Worm (Caenorhabditis elegans) whole organism, L4/young adult: ENCODE measurements around the gene F54C8.6.

Experiments used
- W03F9.2 ChIP-seq: fragments of 150-350 bp; optimal IDR thresholded peaks from 2 replicates; lab custom pipeline; 2014; ENCODE audit warnings: missing biosample characterization, missing genetic modification characterization
- dao-5 ChIP-seq: sonication (generic microtip); optimal IDR thresholded peaks from 2 replicates; lab custom pipeline; 2016; ENCODE audit warnings: missing genotype, missing genetic modification characterization, moderate library complexity, missing compliant biosample characterization
- him-1 ChIP-seq: sonication (generic microtip); optimal IDR thresholded peaks from 2 replicates; lab custom pipeline; 2016; ENCODE audit warnings: missing genotype, missing genetic modification reagents, missing genetic modification characterization, missing compliant biosample characterization

The F54C8.6 gene

DNA sequence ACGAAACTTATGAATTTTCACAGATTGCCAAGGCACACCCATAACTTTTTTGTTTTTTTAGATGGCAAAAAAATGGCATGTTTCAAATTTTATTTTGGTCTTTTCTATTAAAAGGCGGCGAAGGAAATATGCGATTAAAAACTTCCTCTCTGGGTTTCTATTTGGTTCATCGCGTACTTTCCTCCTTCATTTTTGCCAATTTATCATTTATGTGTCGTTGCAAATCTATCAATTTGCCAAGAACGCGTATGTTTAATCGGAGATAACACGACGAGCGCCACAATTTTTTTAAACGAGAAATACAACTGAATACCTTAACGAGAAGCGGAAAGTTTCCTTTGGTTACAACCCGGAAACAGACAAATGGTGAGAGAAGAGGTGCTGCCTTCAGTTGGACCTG is 22.7 kb upstream of the F54C8.6 start:
- TF ChIP-seq W03F9.2 (no peak), dao-5 (tag; lab: Kevin White, UChicago) (no peak), him-1 (tag; lab: Kevin White, UChicago) (no peak)

- TF ChIP-seq him-1 (tag; lab: Kevin White, UChicago) = no peak
- TF ChIP-seq W03F9.2 = no peak
- TF ChIP-seq dao-5 (tag; lab: Kevin White, UChicago) = no peak
These were observed 22.3 kb upstream of the F54C8.6 start for ce11 chrIII:9471996-9472395.

DNA sequence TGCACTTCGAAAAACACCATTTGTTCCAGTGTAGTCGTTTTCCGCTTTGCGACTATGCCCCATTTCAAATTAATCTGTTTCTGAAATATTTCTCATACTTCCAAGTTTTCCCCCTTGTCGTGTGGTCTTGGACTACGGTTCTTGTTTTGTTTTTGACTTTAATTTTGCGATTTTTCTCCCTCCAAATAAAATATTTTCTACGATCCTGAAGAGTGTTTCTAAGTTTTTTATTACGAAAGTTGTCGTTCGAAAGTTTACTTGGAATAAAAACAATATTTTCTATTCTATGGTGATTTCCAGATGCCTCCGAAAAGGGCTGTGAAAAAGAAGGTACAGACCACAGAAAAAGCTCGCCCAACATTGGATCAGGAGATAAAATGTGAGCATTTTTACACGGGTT is 18.1 kb upstream of the F54C8.6 start, which contains the start of gene tag-342:
Gene tag-342, plus strand, starts transcription at position 301 of the 400 bp plus-strand sequence.
- TF ChIP-seq dao-5 (tag; lab: Kevin White, UChicago) = no peak
- TF ChIP-seq him-1 (tag; lab: Kevin White, UChicago) = no peak
- TF ChIP-seq W03F9.2 = no peak

- TF ChIP-seq dao-5 (tag; lab: Kevin White, UChicago) (no peak), W03F9.2 (peak; percentile 76)
These were observed 17.4 kb upstream of the F54C8.6 start, which contains the start of gene baf-1 for ce11 chrIII:9467095-9467494. baf-1 (plus strand) TSS chrIII:9467464.

- no peak for TF ChIP-seq W03F9.2
- TF ChIP-seq him-1 (tag; lab: Kevin White, UChicago) = no peak
- no peak for TF ChIP-seq dao-5 (tag; lab: Kevin White, UChicago)
These were observed 16.1 kb upstream of the F54C8.6 start, which contains the start of gene B0464.6 for ce11 chrIII:9465865-9466264. B0464.6 (minus strand) TSS chrIII:9465965.

DNA sequence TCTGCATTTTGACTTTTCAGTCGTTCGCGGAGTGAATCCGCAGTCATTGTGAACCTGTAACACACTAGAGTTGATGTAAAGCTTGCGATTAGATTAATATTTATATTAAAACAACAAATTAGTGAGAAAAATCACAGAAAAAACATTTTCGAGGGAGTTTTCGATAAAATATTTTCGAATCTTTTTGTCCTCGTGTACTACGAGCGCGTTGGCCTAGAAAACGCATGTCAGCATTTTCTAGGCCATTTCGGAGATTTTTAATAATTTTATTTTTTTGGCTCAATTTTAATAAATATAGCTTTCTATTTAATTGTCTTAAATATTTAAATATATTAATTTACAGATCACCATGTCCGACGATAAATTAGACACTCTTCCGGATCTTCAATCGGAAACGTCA is 15.7 kb upstream of the F54C8.6 start, which contains the start of gene B0464.9:
Gene B0464.9, plus strand, starts transcription at position 344 of the 400 bp plus-strand sequence.
- no peak for TF ChIP-seq him-1 (tag; lab: Kevin White, UChicago)
- TF ChIP-seq W03F9.2 = peak; percentile 69

- TF ChIP-seq him-1 (tag; lab: Kevin White, UChicago) (no peak), W03F9.2 (no peak), dao-5 (tag; lab: Kevin White, UChicago) (no peak)
These were observed 13.2 kb upstream of the F54C8.6 start for ce11 chrIII:9462785-9463467.

ce11 chrIII:9461894-9462784 is 12.4 kb upstream of the F54C8.6 start:
- TF ChIP-seq dao-5 (tag; lab: Kevin White, UChicago) = no peak
- no peak for TF ChIP-seq him-1 (tag; lab: Kevin White, UChicago)
- TF ChIP-seq W03F9.2 = no peak

- no peak for TF ChIP-seq him-1 (tag; lab: Kevin White, UChicago)
- no peak for TF ChIP-seq W03F9.2
- no peak for TF ChIP-seq dao-5 (tag; lab: Kevin White, UChicago)
These were observed 7.7 kb upstream of the F54C8.6 start for ce11 chrIII:9457192-9458103.

ce11 chrIII:9455980-9456658 is 6.4 kb upstream of the F54C8.6 start, which contains the start of the genes rheb-1 and spk-1:
rheb-1 (minus strand) TSS chrIII:9456030.
spk-1 (plus strand) TSS chrIII:9456608.
- TF ChIP-seq him-1 (tag; lab: Kevin White, UChicago) (peak; percentile 8), dao-5 (tag; lab: Kevin White, UChicago) (no peak), W03F9.2 (peak; percentile 94)

DNA sequence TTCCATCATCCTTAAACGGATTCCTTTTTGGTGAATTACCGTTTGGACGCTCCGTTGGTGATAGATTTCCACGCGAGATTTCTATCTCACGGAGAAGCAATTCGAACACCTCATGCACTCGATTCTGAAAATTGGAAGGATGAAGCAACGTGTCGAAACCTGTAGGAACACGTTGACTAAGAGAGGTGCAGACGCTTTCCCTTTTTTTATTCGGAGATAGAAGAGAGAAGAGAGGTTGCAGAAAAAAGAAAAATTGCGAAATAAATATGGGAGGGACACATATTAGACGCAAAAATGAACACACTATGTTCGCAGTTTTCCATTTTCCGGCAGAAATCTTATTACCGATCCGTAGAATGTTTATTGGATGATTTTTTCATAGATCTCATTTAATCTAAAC is 5.0 kb upstream of the F54C8.6 start:
- TF ChIP-seq him-1 (tag; lab: Kevin White, UChicago) (no peak), W03F9.2 (no peak)

DNA sequence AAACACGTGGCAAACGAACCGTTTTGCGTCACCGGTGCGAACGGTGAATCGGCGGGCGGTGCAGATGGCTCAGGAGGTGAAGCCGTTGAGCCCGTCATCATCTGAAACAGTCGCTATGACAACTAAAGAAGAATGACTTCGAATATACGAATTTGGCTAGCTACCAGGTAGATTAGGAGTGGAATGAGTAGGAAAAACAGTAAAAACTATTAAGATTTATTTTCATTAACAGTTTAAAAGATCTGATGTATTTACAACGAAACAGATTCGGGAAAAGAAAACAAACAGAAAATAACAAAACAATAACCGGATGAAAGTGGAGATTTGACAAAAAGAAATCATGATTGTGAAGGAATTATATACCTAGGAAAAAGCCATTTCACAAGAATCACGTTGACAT is 4.2 kb upstream of the F54C8.6 start, which contains the start of gene F54C8.7:
Gene F54C8.7, minus strand, starts transcription at position 101 of the 400 bp plus-strand sequence.
- TF ChIP-seq W03F9.2 = no peak
- no peak for TF ChIP-seq him-1 (tag; lab: Kevin White, UChicago)
- TF ChIP-seq dao-5 (tag; lab: Kevin White, UChicago) = no peak
